Worm (Caenorhabditis elegans) whole organism, late embryonic: Measurements from ENCODE around the gene fbxa-160.

Experiments used
- K02D7.2 ChIP-seq: sonication (generic microtip); optimal IDR thresholded peaks from 2 replicates; lab custom pipeline; 2017; ENCODE audit warnings: mild to moderate bottlenecking, missing genetic modification characterization, missing compliant biosample characterization
- ref-2 ChIP-seq: sonication (generic microtip); optimal IDR thresholded peaks from 2 replicates; lab custom pipeline; 2016; ENCODE audit warnings: missing genetic modification characterization, missing compliant biosample characterization

ce11 chrII:1605010-1605409 is 19.5 kb downstream of the fbxa-160 start:
- no peak for TF ChIP-seq ref-2
- no peak for TF ChIP-seq K02D7.2
